Worm (Caenorhabditis elegans) whole organism, early embryonic: Measurements from ENCODE around the gene sqv-3.

Experiments
- B0310.2 ChIP-seq: sonication (generic microtip); optimal IDR thresholded peaks from 2 replicates; lab custom pipeline; 2016; ENCODE audit warnings: mild to moderate bottlenecking, missing genetic modification characterization, missing compliant biosample characterization
- aly-1 ChIP-seq: sonication (generic microtip); optimal IDR thresholded peaks from 2 replicates; lab custom pipeline; 2016; ENCODE audit warnings: missing genetic modification characterization, missing compliant biosample characterization
- ceh-36 ChIP-seq: sonication (generic microtip); optimal IDR thresholded peaks from 2 replicates; lab custom pipeline; 2016; ENCODE audit warnings: missing genetic modification characterization, inconsistent platforms, missing compliant biosample characterization
- flt-1 ChIP-seq: fragments of 200-800 bp; sonication (Bioruptor generic); IDR thresholded peaks from 2 replicates; pipeline ENCODE4 v1.3.6; 2022; ENCODE audit warnings: missing genetic modification characterization, missing compliant biosample characterization
- hmg-4 ChIP-seq: fragments of 200-800 bp; sonication (Bioruptor generic); optimal IDR thresholded peaks from 2 replicates; lab custom pipeline; 2018; ENCODE audit warnings: mild to moderate bottlenecking, missing genetic modification characterization, missing compliant biosample characterization
- tbx-11 ChIP-seq: fragments of 200-800 bp; sonication (Bioruptor generic); IDR thresholded peaks from 2 replicates; pipeline ENCODE4 v1.3.6; 2022; ENCODE audit warnings: missing genetic modification characterization, missing compliant biosample characterization

DNA sequence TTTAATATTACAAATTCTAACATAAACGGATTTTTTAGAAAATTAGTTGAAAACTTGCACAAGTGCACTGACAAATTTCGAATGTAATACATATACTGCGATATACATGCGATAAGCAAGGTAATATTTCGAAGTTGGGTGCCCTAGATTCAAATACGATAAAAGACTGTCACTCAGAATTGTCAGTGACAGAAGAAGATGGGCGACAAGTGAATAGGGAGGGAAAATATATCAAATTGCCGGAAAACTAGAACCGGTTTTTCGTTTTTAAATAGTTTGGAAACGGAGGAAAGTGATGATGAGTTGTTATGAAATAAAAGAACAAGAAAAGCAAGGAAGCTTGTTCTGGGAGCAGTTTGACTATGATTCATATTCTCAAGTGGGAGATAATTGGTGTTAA lies 46.1 kb downstream of the sqv-3 start:
- no peak for TF ChIP-seq hmg-4 (GFP tag; lab: Kevin White, UChicago)
- TF ChIP-seq tbx-11: no peak
- TF ChIP-seq B0310.2: no peak
- no peak for TF ChIP-seq ceh-36 (tag; lab: Kevin White, UChicago)
- no peak for TF ChIP-seq aly-1 (tag; lab: Kevin White, UChicago)
- no peak for TF ChIP-seq flt-1 (GFP tag; lab: Robert Waterston, UW)
